Worm (Caenorhabditis elegans) whole organism, late embryonic: Measurements from ENCODE around the gene str-45.
A peak's percentile ranks its signal among the peaks of the same experiment; 100 is the strongest.

Experiments
- C08G9.2 ChIP-seq: sonication (generic microtip); optimal IDR thresholded peaks from 2 replicates; lab custom pipeline; 2016; ENCODE audit warnings: mild to moderate bottlenecking, missing genetic modification characterization, moderate library complexity, missing compliant biosample characterization
- K02D7.2 ChIP-seq: sonication (generic microtip); optimal IDR thresholded peaks from 2 replicates; lab custom pipeline; 2017; ENCODE audit warnings: mild to moderate bottlenecking, missing genetic modification characterization, missing compliant biosample characterization
- T23F11.4 ChIP-seq: fragments of 200-800 bp; sonication (Bioruptor generic); optimal IDR thresholded peaks from 2 replicates; lab custom pipeline; 2018; ENCODE audit warnings: mild to moderate bottlenecking, missing genetic modification characterization, missing compliant biosample characterization
- Y22D7AL.16 ChIP-seq: sonication (generic microtip); optimal IDR thresholded peaks from 2 replicates; lab custom pipeline; 2016; ENCODE audit warnings: missing genetic modification characterization, missing compliant biosample characterization
- ahr-1 ChIP-seq: sonication (generic microtip); optimal IDR thresholded peaks from 2 replicates; lab custom pipeline; 2016; ENCODE audit warnings: missing genetic modification characterization, missing compliant biosample characterization
- ceh-14 ChIP-seq: sonication (generic microtip); optimal IDR thresholded peaks from 2 replicates; lab custom pipeline; 2016; ENCODE audit warnings: missing genotype, missing genetic modification characterization, missing compliant biosample characterization
- ceh-18 ChIP-seq: sonication (generic microtip); optimal IDR thresholded peaks from 2 replicates; lab custom pipeline; 2016; ENCODE audit warnings: missing genetic modification characterization, missing compliant biosample characterization
- ceh-19 ChIP-seq: fragments of 200-800 bp; sonication (Bioruptor generic); optimal IDR thresholded peaks from 2 replicates; lab custom pipeline; 2018; ENCODE audit warnings: mild to moderate bottlenecking, missing genetic modification characterization, missing compliant biosample characterization
- ceh-2 ChIP-seq: sonication (generic microtip); optimal IDR thresholded peaks from 2 replicates; lab custom pipeline; 2016; ENCODE audit warnings: missing genotype, missing genetic modification characterization, missing compliant biosample characterization
- ceh-22 ChIP-seq: sonication (generic microtip); optimal IDR thresholded peaks from 2 replicates; lab custom pipeline; 2017; ENCODE audit warnings: missing biosample characterization, missing genetic modification characterization
- ceh-30 ChIP-seq: fragments of 150-350 bp; optimal IDR thresholded peaks from 2 replicates; lab custom pipeline; 2014; ENCODE audit warnings: missing biosample characterization, missing genetic modification characterization
- ceh-31 ChIP-seq: sonication (generic microtip); optimal IDR thresholded peaks from 2 replicates; lab custom pipeline; 2016; ENCODE audit warnings: missing genetic modification characterization, missing compliant biosample characterization
- ceh-34 ChIP-seq: sonication (generic microtip); optimal IDR thresholded peaks from 2 replicates; lab custom pipeline; 2016; ENCODE audit warnings: mild to moderate bottlenecking, missing genetic modification characterization, missing compliant biosample characterization
- ceh-6 ChIP-seq: fragments of 200-800 bp; sonication (Bioruptor generic); optimal IDR thresholded peaks from 2 replicates; lab custom pipeline; 2018; ENCODE audit warnings: mild to moderate bottlenecking, missing genetic modification characterization, missing compliant biosample characterization
- che-1 ChIP-seq: sonication (generic microtip); optimal IDR thresholded peaks from 2 replicates; lab custom pipeline; 2016; ENCODE audit warnings: mild to moderate bottlenecking, missing genetic modification characterization, missing compliant biosample characterization
- dmd-4 ChIP-seq: sonication (generic microtip); optimal IDR thresholded peaks from 2 replicates; lab custom pipeline; 2016; ENCODE audit warnings: borderline replicate concordance, missing genetic modification characterization, missing compliant biosample characterization
- elt-4 ChIP-seq: sonication (generic microtip); optimal IDR thresholded peaks from 2 replicates; lab custom pipeline; 2016; ENCODE audit warnings: missing genetic modification characterization, missing compliant biosample characterization
- ets-4 ChIP-seq: sonication (generic microtip); optimal IDR thresholded peaks from 2 replicates; lab custom pipeline; 2016; ENCODE audit warnings: missing genetic modification characterization, missing compliant biosample characterization
- fax-1 ChIP-seq: sonication (generic microtip); optimal IDR thresholded peaks from 2 replicates; lab custom pipeline; 2016; ENCODE audit warnings: missing genotype, missing genetic modification characterization, missing compliant biosample characterization
- hlh-15 ChIP-seq: sonication (generic microtip); optimal IDR thresholded peaks from 2 replicates; lab custom pipeline; 2016; ENCODE audit warnings: missing genetic modification characterization, missing compliant biosample characterization
- hlh-30 ChIP-seq: sonication (generic microtip); optimal IDR thresholded peaks from 2 replicates; lab custom pipeline; 2017; ENCODE audit warnings: antibody characterized with exemption, missing genetic modification characterization, missing compliant biosample characterization; ENCODE audit not compliant: insufficient read depth
- lim-6 ChIP-seq: sonication (generic microtip); optimal IDR thresholded peaks from 2 replicates; lab custom pipeline; 2016; ENCODE audit warnings: missing genetic modification characterization, missing compliant biosample characterization
- lin-11 ChIP-seq: fragments of 200-800 bp; sonication (Bioruptor generic); optimal IDR thresholded peaks from 2 replicates; lab custom pipeline; 2018; ENCODE audit warnings: mild to moderate bottlenecking, missing genetic modification characterization, missing compliant biosample characterization
- mec-3 ChIP-seq: sonication (generic microtip); optimal IDR thresholded peaks from 2 replicates; lab custom pipeline; 2016; ENCODE audit warnings: borderline replicate concordance, missing genetic modification characterization, missing compliant biosample characterization
- nfya-1 ChIP-seq: sonication (generic microtip); optimal IDR thresholded peaks from 2 replicates; lab custom pipeline; 2017; ENCODE audit warnings: missing genetic modification characterization, mild to moderate bottlenecking, missing compliant biosample characterization, antibody characterized with exemption, moderate library complexity
- nhr-11 ChIP-seq: fragments of 150-350 bp; optimal IDR thresholded peaks from 2 replicates; lab custom pipeline; 2014; ENCODE audit warnings: missing biosample characterization, missing genetic modification characterization
- npax-4 ChIP-seq: sonication (generic microtip); optimal IDR thresholded peaks from 2 replicates; lab custom pipeline; 2016; ENCODE audit warnings: missing genetic modification characterization, missing compliant biosample characterization
- pax-1 ChIP-seq: fragments of 150-350 bp; optimal IDR thresholded peaks from 2 replicates; lab custom pipeline; 2014; ENCODE audit warnings: missing biosample characterization, missing genetic modification characterization
- pha-2 ChIP-seq: sonication (generic microtip); optimal IDR thresholded peaks from 2 replicates; lab custom pipeline; 2017; ENCODE audit warnings: mild to moderate bottlenecking, missing genetic modification characterization, missing compliant biosample characterization
- ref-2 ChIP-seq: sonication (generic microtip); optimal IDR thresholded peaks from 2 replicates; lab custom pipeline; 2016; ENCODE audit warnings: missing genetic modification characterization, missing compliant biosample characterization
- rnt-1 ChIP-seq: sonication (generic microtip); optimal IDR thresholded peaks from 2 replicates; lab custom pipeline; 2016; ENCODE audit warnings: missing genetic modification characterization, missing compliant biosample characterization
- sox-4 ChIP-seq: sonication (generic microtip); optimal IDR thresholded peaks from 2 replicates; lab custom pipeline; 2017; ENCODE audit warnings: mild to moderate bottlenecking, missing genetic modification characterization, inconsistent platforms, missing compliant biosample characterization
- syd-9 ChIP-seq: sonication (generic microtip); optimal IDR thresholded peaks from 2 replicates; lab custom pipeline; 2016; ENCODE audit warnings: mild to moderate bottlenecking, missing genetic modification characterization, moderate library complexity, missing compliant biosample characterization
- tbx-2 ChIP-seq: sonication (generic microtip); optimal IDR thresholded peaks from 2 replicates; lab custom pipeline; 2016; ENCODE audit warnings: missing genetic modification characterization, missing compliant biosample characterization
- tbx-7 ChIP-seq: sonication (generic microtip); optimal IDR thresholded peaks from 2 replicates; lab custom pipeline; 2016; ENCODE audit warnings: missing genotype, missing genetic modification characterization, missing compliant biosample characterization
- unc-3 ChIP-seq, 2 experiments: fragments of 200-800 bp in 1 of 2; sonication (Bioruptor generic) in 1 of 2; sonication (generic microtip) in 1 of 2; conservative IDR thresholded peaks in 1 of 2; optimal IDR thresholded peaks in 1 of 2; 2 replicates each; pipeline versions ENCODE4 v1.3.6 to Lab custom; 2016 to 2022; ENCODE audit warnings: missing compliant biosample characterization in 2 of 2, missing genetic modification characterization in 2 of 2, missing genetic modification reagents in 1 of 2
- unc-42 ChIP-seq: sonication (generic microtip); optimal IDR thresholded peaks from 2 replicates; lab custom pipeline; 2016; ENCODE audit warnings: missing genotype, missing genetic modification characterization, missing compliant biosample characterization
- unc-55 ChIP-seq: sonication (generic microtip); optimal IDR thresholded peaks from 2 replicates; lab custom pipeline; 2017; ENCODE audit warnings: missing biosample characterization, missing genetic modification reagents, missing genetic modification characterization
- zip-5 ChIP-seq: sonication (generic microtip); optimal IDR thresholded peaks from 2 replicates; lab custom pipeline; 2016; ENCODE audit warnings: missing genetic modification characterization, missing compliant biosample characterization

str-45 gene

DNA sequence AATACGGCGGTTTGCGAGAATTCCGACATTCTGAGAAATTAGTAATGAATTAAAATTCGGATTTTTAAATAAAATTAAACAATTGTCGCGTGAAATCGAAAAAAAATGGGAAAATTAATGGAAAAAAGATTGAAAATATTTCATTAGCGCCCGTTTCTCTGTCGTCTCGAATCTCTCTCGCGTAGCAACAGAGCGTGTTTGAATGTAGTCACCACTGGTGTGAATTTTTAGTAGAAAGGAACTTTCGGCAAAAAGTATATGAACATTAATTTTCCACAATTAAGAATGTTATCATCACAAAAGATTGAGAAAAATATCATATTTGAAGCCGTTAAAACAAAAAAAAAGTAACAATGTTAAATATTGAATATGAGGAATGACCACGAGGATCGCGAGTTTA is 22.0 kb upstream of the str-45 start, which contains the start of gene aipl-1 (continued):
- peak; percentile 88 for TF ChIP-seq unc-42 (tag; lab: Kevin White, UChicago)
- no peak for TF ChIP-seq elt-4 (tag; lab: Kevin White, UChicago)
- peak; percentile 47 for TF ChIP-seq rnt-1 (tag; lab: Kevin White, UChicago)
- TF ChIP-seq ceh-14 (tag; lab: Kevin White, UChicago), result peak; percentile 63
- peak; percentile 36 for TF ChIP-seq fax-1 (tag; lab: Kevin White, UChicago)
- no peak for TF ChIP-seq mec-3 (tag; lab: Kevin White, UChicago)
- peak; percentile 35 for TF ChIP-seq nfya-1 (tag; lab: Kevin White, UChicago)
- TF ChIP-seq ceh-31 (tag; lab: Kevin White, UChicago), result peak; percentile 91
- peak; percentile 8 for TF ChIP-seq lim-6 (tag; lab: Kevin White, UChicago)
- TF ChIP-seq T23F11.4 (GFP tag; lab: Kevin White, UChicago), result no peak
- TF ChIP-seq tbx-2 (tag; lab: Kevin White, UChicago), result peak; percentile 78
- TF ChIP-seq K02D7.2 (tag; lab: Kevin White, UChicago), result no peak
- TF ChIP-seq ceh-34, result peak; percentile 10
- peak; percentile 11 for TF ChIP-seq zip-5 (tag; lab: Kevin White, UChicago)
- TF ChIP-seq sox-4 (tag; lab: Kevin White, UChicago), result no peak
- TF ChIP-seq ceh-22 (tag; lab: Kevin White, UChicago), result no peak
- peak; percentile 24 for TF ChIP-seq ets-4 (tag; lab: Kevin White, UChicago)
- TF ChIP-seq ceh-30 (tag; lab: Kevin White, UChicago), result no peak
- no peak for TF ChIP-seq unc-3 (GFP tag; conservative IDR thresholded peaks at IDR 0.05; lab: Robert Waterston, UW)
- peak; percentile 19 for TF ChIP-seq unc-3 (tag; optimal IDR thresholded peaks at IDR 0.05; lab: Kevin White, UChicago)
- TF ChIP-seq syd-9, result no peak
- no peak for TF ChIP-seq Y22D7AL.16 (tag; lab: Kevin White, UChicago)
- no peak for TF ChIP-seq nhr-11
- TF ChIP-seq pax-1, result no peak
- no peak for TF ChIP-seq npax-4 (tag; lab: Kevin White, UChicago)
- no peak for TF ChIP-seq hlh-30 (tag; lab: Kevin White, UChicago)
- TF ChIP-seq hlh-15 (tag; lab: Kevin White, UChicago), result no peak
- peak; percentile 38 for TF ChIP-seq ahr-1 (tag; lab: Kevin White, UChicago)

DNA sequence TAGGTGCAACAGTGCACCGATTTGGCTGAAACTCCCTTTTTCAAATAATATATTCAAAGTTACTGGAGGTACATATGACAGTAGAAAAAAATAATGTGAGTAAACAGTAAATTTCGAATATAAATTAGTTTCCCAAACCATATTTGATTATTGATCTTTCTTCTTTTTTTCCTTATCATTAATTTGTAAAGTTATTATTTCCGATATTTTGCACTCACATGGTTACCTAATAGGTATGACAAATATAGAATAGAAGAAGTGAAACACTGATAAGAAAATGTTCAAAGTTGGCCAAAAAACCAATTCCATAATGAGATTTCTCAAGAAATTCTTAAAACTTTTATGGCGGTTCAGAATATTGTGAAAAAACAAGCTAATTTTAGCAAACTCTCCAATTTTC is 19.0 kb upstream of the str-45 start:
- TF ChIP-seq dmd-4 (no peak), lin-11 (tag; lab: Kevin White, UChicago) (no peak), ceh-2 (no peak), che-1 (tag; lab: Kevin White, UChicago) (no peak), Y22D7AL.16 (tag; lab: Kevin White, UChicago) (no peak)
- TF ChIP-seq, all 69 proteins: peak for 0

DNA sequence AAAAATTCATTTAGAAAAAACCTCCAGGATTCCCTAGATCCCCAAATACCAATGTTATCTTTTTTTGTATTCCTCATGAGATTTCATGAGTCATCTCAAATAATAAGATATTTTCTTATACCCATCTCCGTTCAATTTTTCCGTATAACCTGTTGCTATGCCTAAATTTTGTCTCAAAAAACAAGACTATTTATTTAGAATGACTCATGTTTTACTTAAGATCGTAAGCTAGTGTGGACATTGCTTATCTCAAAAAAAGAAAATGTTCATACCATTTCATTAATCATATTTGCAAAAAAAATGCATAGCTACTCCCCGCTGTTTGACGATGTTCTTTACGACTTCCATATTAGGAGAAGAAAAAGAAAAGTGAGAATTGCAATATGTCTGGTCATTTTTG is 18.5 kb upstream of the str-45 start, which contains the start of gene K08F9.3:
K08F9.3 (plus strand) TSS at position 301 of the 400 bp plus-strand sequence.
- TF ChIP-seq ref-2 (no peak), fax-1 (tag; lab: Kevin White, UChicago) (no peak), pha-2 (tag; lab: Kevin White, UChicago) (no peak), ceh-6 (no peak), ceh-19 (GFP tag; lab: Kevin White, UChicago) (no peak), C08G9.2 (no peak), tbx-7 (tag; lab: Kevin White, UChicago) (no peak), ceh-18 (tag; lab: Kevin White, UChicago) (no peak), lim-6 (tag; lab: Kevin White, UChicago) (no peak)

DNA sequence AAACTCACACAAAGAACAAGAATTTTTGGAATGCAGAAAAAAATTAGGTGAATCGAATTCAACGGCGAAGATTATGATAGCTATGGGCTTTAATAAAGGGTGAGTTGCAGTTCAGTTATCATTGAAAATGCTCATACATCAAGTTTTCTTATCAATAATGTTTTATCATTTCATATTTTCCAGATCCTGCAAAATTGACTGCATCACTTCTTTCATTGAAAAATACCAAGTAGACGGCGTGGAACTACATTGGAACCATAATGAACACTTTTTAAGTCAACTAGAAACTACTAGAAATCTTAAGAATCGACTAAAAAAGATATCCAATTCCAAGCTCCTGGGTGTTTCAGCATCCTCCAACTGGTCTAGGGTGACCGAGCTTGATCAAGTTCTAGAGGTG is 15.5 kb upstream of the str-45 start, which contains the start of gene K08F9.1:
K08F9.1 (minus strand) TSS at position 101 of the 400 bp plus-strand sequence.
- TF ChIP-seq pha-2 (tag; lab: Kevin White, UChicago) (no peak), unc-55 (GFP tag; lab: Kevin White, UChicago) (no peak)
